Worm (Caenorhabditis elegans): ENCODE measurements around the gene W09H1.4.

W09H1.4 gene

DNA sequence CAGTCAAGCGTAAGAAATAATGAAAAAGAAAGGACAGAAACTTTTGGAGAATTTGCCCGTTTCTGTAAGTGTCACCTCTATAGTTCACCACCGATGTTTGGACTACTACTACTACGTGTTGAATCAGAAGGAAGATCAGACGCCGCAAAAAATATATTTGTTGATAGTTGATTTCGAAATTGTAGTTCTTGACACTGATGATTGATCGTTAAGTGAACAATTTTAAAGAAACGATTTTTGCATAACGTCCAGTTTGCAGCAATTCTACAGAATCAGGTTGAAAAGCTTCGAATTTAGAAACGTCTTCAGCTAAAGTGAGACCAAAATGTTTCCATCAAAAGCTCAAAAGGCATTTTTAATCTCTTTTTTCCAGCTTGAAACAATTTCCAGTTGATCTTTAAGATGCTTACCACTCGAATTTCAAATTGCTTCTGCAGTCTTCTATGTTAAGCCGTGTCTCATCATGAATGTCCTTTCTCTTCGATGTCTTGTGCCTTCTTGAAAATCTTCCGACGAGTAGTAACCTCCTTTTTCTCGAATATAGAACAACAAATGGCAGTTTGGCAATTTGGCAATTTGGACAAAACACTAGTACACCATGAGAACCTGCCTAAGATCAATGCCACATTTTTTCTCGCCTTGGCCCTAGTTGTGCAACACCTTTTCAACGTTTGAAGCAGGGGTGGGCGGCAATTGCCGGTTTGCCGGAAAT is 12.5 kb downstream of the W09H1.4 start:
- TF ChIP-seq ceh-27 (GFP tag; optimal IDR thresholded peaks at IDR 0.05) (no peak), Y53G8AR.9 (GFP tag; conservative IDR thresholded peaks at IDR 0.05) (0 out of 2 replicates have a peak, but pooled peaks have one; percentile 7), ama-1 (optimal IDR thresholded peaks at IDR 0.05) (no peak), ama-1 (GFP tag; optimal IDR thresholded peaks at IDR 0.05) (no peak), snpc-1.1 (tag; optimal IDR thresholded peaks at IDR 0.05; ENCODE audit: insufficient read depth) (peak; percentile 3)

DNA sequence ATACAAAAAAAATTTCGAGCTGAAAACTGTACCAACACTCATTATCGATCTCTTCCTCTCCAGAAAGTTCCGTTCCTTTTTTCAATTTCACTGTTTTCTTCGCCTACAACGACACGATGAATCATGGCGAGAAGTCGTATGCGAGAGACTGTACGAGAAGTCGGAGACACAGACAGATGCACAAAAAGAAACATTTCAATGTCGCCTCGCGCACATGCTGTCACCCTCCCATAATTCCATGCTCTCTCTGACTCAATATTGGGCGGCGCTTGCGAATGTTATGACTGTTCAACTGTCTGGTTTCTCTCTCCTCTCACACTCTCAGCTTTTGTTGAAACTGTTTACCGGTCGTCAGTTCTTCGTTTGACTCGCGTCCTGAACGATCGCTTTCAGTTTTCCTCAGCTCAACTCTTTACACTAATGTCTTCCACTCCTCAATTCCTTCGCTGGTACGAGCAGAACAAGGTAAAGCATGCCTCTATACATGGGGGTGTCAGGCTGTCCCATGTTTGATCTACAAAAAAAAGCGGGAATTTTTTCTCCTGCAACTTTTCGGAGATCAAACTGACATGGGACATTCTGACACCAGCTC is 13.5 kb downstream of the W09H1.4 start:
- TF ChIP-seq zfh-2 (GFP tag; conservative IDR thresholded peaks at IDR 0.05), result peak; percentile 47; the same call in 1 of the 2 replicates
- TF ChIP-seq lin-54 (GFP tag; optimal IDR thresholded peaks at IDR 0.05), result peak; percentile 8
- TF ChIP-seq snpc-1.3 (tag; optimal IDR thresholded peaks at IDR 0.05; ENCODE audit: insufficient read depth), result no peak
- no peak for TF ChIP-seq cebp-1 (GFP tag; IDR thresholded peaks at IDR 0.05)
- TF ChIP-seq cebp-1 (tag; optimal IDR thresholded peaks at IDR 0.05), result peak; percentile 40
- TF ChIP-seq dpff-1 (tag; optimal IDR thresholded peaks at IDR 0.05), result no peak
- TF ChIP-seq K12H6.12 (tag; optimal IDR thresholded peaks at IDR 0.05), result peak; percentile 42
- TF ChIP-seq bed-1 (GFP tag; IDR thresholded peaks at IDR 0.05), result no peak
- TF ChIP-seq ztf-6 (GFP tag; IDR thresholded peaks at IDR 0.05), result no peak
- TF ChIP-seq madf-3 (GFP tag; IDR thresholded peaks at IDR 0.05), result 0 out of 2 replicates have a peak, but pooled peaks have one; percentile 35
- TF ChIP-seq hmg-1.2 (GFP tag; IDR thresholded peaks at IDR 0.05), result peak; percentile 69; the same call in 1 of the 2 replicates

DNA sequence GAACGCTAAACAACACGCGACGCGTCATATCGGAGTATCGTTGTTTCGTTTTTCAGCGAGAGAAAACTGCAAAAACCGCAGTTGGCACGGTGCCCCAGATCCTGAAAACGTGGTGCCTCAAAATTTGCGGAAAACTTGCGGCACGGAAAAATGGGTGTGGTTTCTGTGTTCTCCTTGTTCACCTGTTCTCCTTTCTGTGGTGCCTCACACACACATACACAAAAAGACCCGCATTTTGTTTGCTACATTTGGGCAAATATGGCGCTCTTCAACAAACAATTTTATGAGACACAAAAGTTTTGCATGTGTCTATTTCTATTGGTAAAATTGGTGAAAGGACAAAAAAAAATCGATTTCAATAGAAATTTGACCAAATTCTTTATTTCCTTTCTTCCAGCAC is 15.5 kb downstream of the W09H1.4 start:
- TF ChIP-seq K11D2.4 (GFP tag; IDR thresholded peaks at IDR 0.05) (no peak), zfh-2 (GFP tag; conservative IDR thresholded peaks at IDR 0.05) (no peak), hsf-1 (GFP tag; IDR thresholded peaks at IDR 0.05) (0 out of 2 replicates have a peak, but pooled peaks have one; percentile 23), hlh-26 (GFP tag; conservative IDR thresholded peaks at IDR 0.05) (no peak), rpc-1 (optimal IDR thresholded peaks at IDR 0.05) (no peak), rpc-1 (tag; optimal IDR thresholded peaks at IDR 0.05) (no peak), Y56A3A.18 (GFP tag; IDR thresholded peaks at IDR 0.05) (no peak), attf-3 (GFP tag; conservative IDR thresholded peaks at IDR 0.05) (0 out of 2 replicates have a peak, but pooled peaks have one; percentile 8), Y53G8AR.9 (GFP tag; conservative IDR thresholded peaks at IDR 0.05) (no peak), F49E8.2 (tag; optimal IDR thresholded peaks at IDR 0.05; ENCODE audit: insufficient read depth) (no peak), ceh-100 (GFP tag; IDR thresholded peaks at IDR 0.05) (peak; percentile 60)

DNA sequence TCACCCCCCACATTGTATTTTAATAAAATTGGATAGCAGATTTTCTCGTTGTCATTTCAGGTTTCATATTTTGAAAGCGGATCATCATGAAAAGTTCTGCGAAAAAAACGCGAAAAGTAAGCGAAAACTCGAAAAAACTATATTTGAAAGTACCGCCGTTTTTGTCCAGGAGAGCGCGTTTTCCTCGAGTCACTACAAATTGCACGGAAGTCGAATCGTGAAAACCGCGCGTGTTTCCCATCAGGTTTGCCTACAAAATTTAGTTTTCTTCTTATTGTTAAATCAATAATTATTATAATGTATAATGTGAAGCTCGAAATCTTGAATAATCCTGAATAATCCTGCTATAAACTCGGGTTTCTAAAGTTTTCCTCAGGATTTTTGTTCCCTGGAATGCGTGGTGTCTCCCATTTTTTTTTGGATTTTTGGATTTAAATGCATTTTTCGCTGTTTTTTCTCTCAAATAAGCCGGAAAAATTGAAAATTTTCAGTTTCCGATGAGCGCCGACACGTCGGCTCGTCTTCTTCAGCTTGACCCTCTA is 16.4 kb downstream of the W09H1.4 start, which contains the start of gene btf-1:
btf-1 (plus strand) TSS at position 492 of the 542 bp plus-strand sequence.
- TF ChIP-seq Y53F4B.3 (GFP tag; IDR thresholded peaks at IDR 0.05) (no peak), F39B2.1 (GFP tag; IDR thresholded peaks at IDR 0.05) (no peak), ztf-26 (tag; optimal IDR thresholded peaks at IDR 0.05) (peak; percentile 11), akir-1 (GFP tag; optimal IDR thresholded peaks at IDR 0.05) (no peak), egl-44 (GFP tag; IDR thresholded peaks at IDR 0.05) (no peak), repo-1 (tag; optimal IDR thresholded peaks at IDR 0.05) (peak; percentile 65), nhr-80 (tag; optimal IDR thresholded peaks at IDR 0.05) (no peak), Y56A3A.18 (GFP tag; IDR thresholded peaks at IDR 0.05) (no peak), nfyb-1 (GFP tag; IDR thresholded peaks at IDR 0.05) (peak; percentile 81), lin-35 (GFP tag; optimal IDR thresholded peaks at IDR 0.05) (peak in 1 of 3 experiments; percentile 86), B0019.2 (GFP tag; conservative IDR thresholded peaks at IDR 0.05) (no peak), him-1 (tag; optimal IDR thresholded peaks at IDR 0.05) (no peak), ztf-28 (GFP tag; IDR thresholded peaks at IDR 0.05) (0 out of 2 replicates have a peak, but pooled peaks have one; percentile 45), gei-17 (GFP tag; optimal IDR thresholded peaks at IDR 0.05) (no peak), lag-1 (GFP tag; IDR thresholded peaks at IDR 0.05) (no peak), fkh-3 (tag; optimal IDR thresholded peaks at IDR 0.05) (no peak), attf-5 (GFP tag; optimal IDR thresholded peaks at IDR 0.05) (peak; percentile 58), dox-1 (GFP tag; IDR thresholded peaks at IDR 0.05) (peak; percentile 82), atf-7 (tag; optimal IDR thresholded peaks at IDR 0.05) (peak; percentile 24)

Data from whole organism, young adult.